Fruit fly (Drosophila melanogaster): ENCODE measurements around the gene Dnaaf5.

Dnaaf5 gene

dm6 chr3R:14357405-14357804, 4.2 kb downstream of the Dnaaf5 start (continued):
- TF ChIP-seq Abd-B (GFP tag; optimal IDR thresholded peaks at IDR 0.05) (peak; percentile 7), CG3281 (GFP tag; optimal IDR thresholded peaks at IDR 0.05) (peak; percentile 40), jing (GFP tag; optimal IDR thresholded peaks at IDR 0.05) (no peak), caup (GFP tag; optimal IDR thresholded peaks at IDR 0.05; ENCODE audit: severe bottlenecking) (peak; percentile 20), Six4 (GFP tag; optimal IDR thresholded peaks at IDR 0.05) (peak; percentile 19), Lim3 (GFP tag; IDR thresholded peaks at IDR 0.05) (no peak), ind (GFP tag; optimal IDR thresholded peaks at IDR 0.05) (peak; percentile 36), CG32772 (GFP tag; IDR thresholded peaks at IDR 0.05) (peak; percentile 58), Ravus (GFP tag; IDR thresholded peaks at IDR 0.05) (no peak), maf-S (GFP tag; optimal IDR thresholded peaks at IDR 0.05) (no peak), CG18599 (GFP tag; optimal IDR thresholded peaks at IDR 0.05) (peak; percentile 74), vvl (GFP tag; IDR thresholded peaks at IDR 0.05) (peak; percentile 79), CG17361 (GFP tag; IDR thresholded peaks at IDR 0.05) (0 out of 3 replicates have a peak, but pooled peaks have one; percentile 19), hkb (optimal IDR thresholded peaks at IDR 0.05) (no peak), hkb (GFP tag; IDR thresholded peaks at IDR 0.05) (peak; percentile 55; the same call in 1 of the 2 replicates), lmd (GFP tag; IDR thresholded peaks at IDR 0.05) (peak; percentile 33; the same call in 1 of the 2 replicates), CG14710 (tag; optimal IDR thresholded peaks at IDR 0.05) (peak; percentile 15), Kr (GFP tag; optimal IDR thresholded peaks at IDR 0.05) (no peak), CG2889 (GFP tag; IDR thresholded peaks at IDR 0.05) (0 out of 3 replicates have a peak, but pooled peaks have one; percentile 36), klu (GFP tag; IDR thresholded peaks at IDR 0.05) (0 out of 2 replicates have a peak, but pooled peaks have one; percentile 19), eyg (GFP tag; optimal IDR thresholded peaks at IDR 0.05) (no peak), CG17328 (GFP tag; IDR thresholded peaks at IDR 0.05) (peak; percentile 57), Rfx (GFP tag; IDR thresholded peaks at IDR 0.05) (peak; percentile 40; the same call in 1 of the 2 replicates), sd (tag; optimal IDR thresholded peaks at IDR 0.05) (no peak), usp (GFP tag; optimal IDR thresholded peaks at IDR 0.05) (no peak), Aef1 (GFP tag; IDR thresholded peaks at IDR 0.05) (peak; percentile 45; the same call in 2 of the 3 replicates), Meics (GFP tag; optimal IDR thresholded peaks at IDR 0.05) (peak; percentile 45), pan (optimal IDR thresholded peaks at IDR 0.05) (no peak), pan (GFP tag; optimal IDR thresholded peaks at IDR 0.05 in 1 of 2, IDR thresholded peaks at IDR 0.05 in 1 of 2) (peak in 1 of 2 experiments; percentile 67), CG13894 (tag; optimal IDR thresholded peaks at IDR 0.05) (peak; percentile 20), CG13424 (tag; optimal IDR thresholded peaks at IDR 0.05) (peak; percentile 51), wor (GFP tag; IDR thresholded peaks at IDR 0.05) (peak; percentile 19; the same call in 1 of the 2 replicates), wek (GFP tag; optimal IDR thresholded peaks at IDR 0.05) (no peak), sisA (GFP tag; IDR thresholded peaks at IDR 0.05) (peak; percentile 59), ab (GFP tag; optimal IDR thresholded peaks at IDR 0.05) (no peak), Oli (tag; optimal IDR thresholded peaks at IDR 0.05) (peak; percentile 8), tgo (GFP tag; IDR thresholded peaks at IDR 0.05) (peak; percentile 35; the same call in 2 of the 3 replicates), CG4424 (GFP tag; optimal IDR thresholded peaks at IDR 0.05) (peak; percentile 25), CG10267 (tag; optimal IDR thresholded peaks at IDR 0.05) (peak; percentile 11), CkIIα-i1 (GFP tag; IDR thresholded peaks at IDR 0.05) (no peak), CG10959 (GFP tag; IDR thresholded peaks at IDR 0.05) (peak; percentile 37; the same call in 1 of the 2 replicates), ap (GFP tag; IDR thresholded peaks at IDR 0.05) (no peak), CG2678 (tag; optimal IDR thresholded peaks at IDR 0.05) (peak; percentile 56), ase (GFP tag; IDR thresholded peaks at IDR 0.05) (peak; percentile 39; the same call in 1 of the 3 replicates), CG17385 (GFP tag; optimal IDR thresholded peaks at IDR 0.05) (peak; percentile 28), unpg (GFP tag; optimal IDR thresholded peaks at IDR 0.05) (peak; percentile 40), dimm (GFP tag; IDR thresholded peaks at IDR 0.05) (no peak), HLHmδ (GFP tag; optimal IDR thresholded peaks at IDR 0.05) (no peak), amos (GFP tag; IDR thresholded peaks at IDR 0.05; ENCODE audit: partially characterized antibody) (no peak), ara (GFP tag; IDR thresholded peaks at IDR 0.05) (peak; percentile 63), B-H1 (GFP tag; IDR thresholded peaks at IDR 0.05) (peak; percentile 45; the same call in 1 of the 3 replicates)
